Fruit fly (Drosophila melanogaster) whole organism, embryonic: ENCODE measurements around the gene CG10801.

Experiments
- Atf-2 ChIP-seq: fragments of 200-800 bp; sonication (Bioruptor generic); optimal IDR thresholded peaks from 2 replicates; lab custom pipeline; 2016; ENCODE audit warnings: missing biosample characterization, missing genetic modification characterization
- CG10274 ChIP-seq: fragments of 200-800 bp; sonication (Bioruptor generic); optimal IDR thresholded peaks from 3 replicates; lab custom pipeline; 2017; ENCODE audit warnings: missing biosample characterization, mild to moderate bottlenecking, missing genetic modification characterization
- CG10543 ChIP-seq: fragments of 200-800 bp; sonication (Bioruptor generic); optimal IDR thresholded peaks from 3 replicates; lab custom pipeline; 2017; ENCODE audit warnings: missing biosample characterization, mild to moderate bottlenecking, missing genetic modification characterization, moderate library complexity
- CG11560 ChIP-seq: fragments of 200-800 bp; sonication (Bioruptor generic); IDR thresholded peaks from 3 replicates; pipeline ENCODE4 v1.3.6; 2022; ENCODE audit warnings: missing biosample characterization, missing genetic modification characterization
- CG14014 ChIP-seq: fragments of 200-800 bp; sonication (Bioruptor generic); IDR thresholded peaks from 2 replicates; pipeline ENCODE4 v1.3.6; 2022; ENCODE audit warnings: missing biosample characterization, missing genetic modification characterization
- CG14965 ChIP-seq: fragments of 200-800 bp; sonication (Bioruptor generic); optimal IDR thresholded peaks from 2 replicates; lab custom pipeline; 2016; ENCODE audit warnings: missing biosample characterization, missing genetic modification characterization, borderline replicate concordance
- CG15073 ChIP-seq: fragments of 200-800 bp; sonication (Bioruptor generic); optimal IDR thresholded peaks from 2 replicates; lab custom pipeline; 2016; ENCODE audit warnings: missing biosample characterization, missing genetic modification characterization
- CG15479 ChIP-seq: fragments of 200-800 bp; sonication (Bioruptor generic); optimal IDR thresholded peaks from 3 replicates; lab custom pipeline; 2019; ENCODE audit warnings: missing biosample characterization, mild to moderate bottlenecking, missing genetic modification characterization, moderate library complexity
- CG17802 ChIP-seq: fragments of 200-800 bp; sonication (Bioruptor generic); optimal IDR thresholded peaks from 2 replicates; lab custom pipeline; 2018; ENCODE audit warnings: missing biosample characterization, mild to moderate bottlenecking, missing genetic modification characterization, moderate library complexity
- CG18599 ChIP-seq: fragments of 200-800 bp; sonication (Bioruptor generic); optimal IDR thresholded peaks from 3 replicates; lab custom pipeline; 2017; ENCODE audit warnings: missing biosample characterization, missing genetic modification characterization, mild to moderate bottlenecking, moderate library complexity, missing genetic modification reagents
- CG2199 ChIP-seq: fragments of 200-800 bp; sonication (Bioruptor generic); IDR thresholded peaks from 3 replicates; pipeline ENCODE4 v1.3.6; 2022; ENCODE audit warnings: missing biosample characterization, missing genetic modification characterization
- CG2889 ChIP-seq: fragments of 200-800 bp; sonication (Bioruptor generic); IDR thresholded peaks from 3 replicates; pipeline ENCODE4 v1.3.6; 2022; ENCODE audit warnings: missing biosample characterization, missing genetic modification characterization
- CG31365 ChIP-seq: fragments of 200-800 bp; sonication (Bioruptor generic); optimal IDR thresholded peaks from 2 replicates; lab custom pipeline; 2018; ENCODE audit warnings: missing biosample characterization, mild to moderate bottlenecking, missing genetic modification characterization
- CG34376 ChIP-seq: fragments of 200-800 bp; sonication (Bioruptor generic); optimal IDR thresholded peaks from 2 replicates; lab custom pipeline; 2018; ENCODE audit warnings: missing biosample characterization, mild to moderate bottlenecking, missing genetic modification characterization
- CG43689 ChIP-seq: fragments of 200-800 bp; sonication (Bioruptor generic); IDR thresholded peaks from 2 replicates; pipeline ENCODE4 v1.3.6; 2022; ENCODE audit warnings: missing biosample characterization, missing genetic modification characterization
- CG4820 ChIP-seq: fragments of 200-800 bp; sonication (Bioruptor generic); optimal IDR thresholded peaks from 3 replicates; lab custom pipeline; 2016; ENCODE audit warnings: missing biosample characterization, missing genetic modification characterization
- CG6689 ChIP-seq: fragments of 200-800 bp; sonication (Bioruptor generic); IDR thresholded peaks from 2 replicates; pipeline ENCODE4 v1.3.6; 2022; ENCODE audit warnings: missing biosample characterization, missing genetic modification characterization
- CG6854 ChIP-seq: fragments of 200-800 bp; sonication (Bioruptor generic); optimal IDR thresholded peaks from 3 replicates; lab custom pipeline; 2017; ENCODE audit warnings: missing biosample characterization, mild to moderate bottlenecking, missing genetic modification characterization
- CG8765 ChIP-seq: fragments of 200-800 bp; sonication (Bioruptor generic); IDR thresholded peaks from 2 replicates; pipeline ENCODE4 v1.3.6; 2022; ENCODE audit warnings: missing biosample characterization, missing genetic modification characterization
- CG9215 ChIP-seq: fragments of 200-800 bp; sonication (Bioruptor generic); IDR thresholded peaks from 2 replicates; pipeline ENCODE4 v1.3.6; 2022; ENCODE audit warnings: missing biosample characterization, missing genetic modification characterization
- CG9817 ChIP-seq: fragments of 200-800 bp; sonication (Bioruptor generic); optimal IDR thresholded peaks from 2 replicates; lab custom pipeline; 2018; ENCODE audit warnings: missing biosample characterization, mild to moderate bottlenecking, missing genetic modification characterization, moderate library complexity
- D ChIP-seq, 2 experiments: fragments of 200-800 bp in 1 of 2; fragments of >200 bp in 1 of 2; sonication (Bioruptor generic) in 1 of 2; optimal IDR thresholded peaks; 2 replicates in 1 of 2; 3 replicates in 1 of 2; lab custom pipeline; 2017; ENCODE audit warnings: mild to moderate bottlenecking in 1 of 2, missing biosample characterization in 1 of 2, missing genetic modification characterization in 1 of 2, missing genetic modification reagents in 1 of 2
- Deaf1 ChIP-seq: fragments of 200-800 bp; optimal IDR thresholded peaks from 3 replicates; lab custom pipeline; 2019; ENCODE audit warnings: missing biosample characterization, mild to moderate bottlenecking, missing genetic modification characterization, moderate library complexity
- Lhr ChIP-seq: fragments of 200-800 bp; sonication (Bioruptor generic); optimal IDR thresholded peaks from 3 replicates; lab custom pipeline; 2017; ENCODE audit warnings: mild to moderate bottlenecking, missing biosample characterization, missing genetic modification reagents, missing genetic modification characterization
- Lim3 ChIP-seq: fragments of 200-800 bp; sonication (Bioruptor generic); IDR thresholded peaks from 2 replicates; pipeline ENCODE4 v1.3.6; 2022; ENCODE audit warnings: missing biosample characterization, missing genetic modification characterization
- MTF-1 ChIP-seq: fragments of 200-800 bp; sonication (Bioruptor generic); optimal IDR thresholded peaks from 2 replicates; lab custom pipeline; 2018; ENCODE audit warnings: missing biosample characterization, mild to moderate bottlenecking, missing genetic modification characterization, borderline replicate concordance
- Med ChIP-seq: fragments of 200-800 bp; sonication (Bioruptor generic); peaks from one replicate; lab custom pipeline; 2016; ENCODE audit warnings: missing biosample characterization, missing genetic modification characterization, mild to moderate bottlenecking, inconsistent platforms, moderate library complexity
- Meics ChIP-seq: fragments of 200-800 bp; sonication (Bioruptor generic); optimal IDR thresholded peaks from 2 replicates; lab custom pipeline; 2017; ENCODE audit warnings: missing biosample characterization, mild to moderate bottlenecking, missing genetic modification characterization
- Mes4 ChIP-seq: fragments of 200-800 bp; sonication (Bioruptor generic); optimal IDR thresholded peaks from 2 replicates; lab custom pipeline; 2016; ENCODE audit warnings: missing biosample characterization, missing genetic modification characterization
- Myb ChIP-seq: fragments of 200-800 bp; sonication (Bioruptor generic); optimal IDR thresholded peaks from 2 replicates; lab custom pipeline; 2016; ENCODE audit warnings: missing biosample characterization, missing genetic modification characterization
- Neu2 ChIP-seq: fragments of 200-800 bp; sonication (Bioruptor generic); optimal IDR thresholded peaks from 3 replicates; lab custom pipeline; 2016; ENCODE audit warnings: missing biosample characterization, missing genetic modification characterization, borderline replicate concordance
- Scr ChIP-seq: fragments of 200-800 bp; sonication (Bioruptor generic); IDR thresholded peaks from 2 replicates; pipeline ENCODE4 v1.3.6; 2022; ENCODE audit warnings: missing biosample characterization, missing genetic modification characterization; ENCODE audit not compliant: partially characterized antibody
- bab2 ChIP-seq: fragments of 200-800 bp; sonication (Bioruptor generic); optimal IDR thresholded peaks from 2 replicates; lab custom pipeline; 2016; ENCODE audit warnings: missing biosample characterization, missing genetic modification characterization
- cas ChIP-seq: fragments of 200-800 bp; sonication (Bioruptor generic); IDR thresholded peaks from 2 replicates; pipeline ENCODE4 v1.3.6; 2022; ENCODE audit warnings: missing biosample characterization, missing genetic modification characterization
- danr ChIP-seq: fragments of 200-800 bp; sonication (Bioruptor generic); IDR thresholded peaks from 2 replicates; pipeline ENCODE4 v1.3.6; 2022; ENCODE audit warnings: missing biosample characterization, missing genetic modification characterization
- dati ChIP-seq: fragments of 200-800 bp; sonication (Bioruptor generic); IDR thresholded peaks from 2 replicates; pipeline ENCODE4 v1.3.6; 2022; ENCODE audit warnings: missing biosample characterization, missing genetic modification characterization
- dimm ChIP-seq: fragments of 200-800 bp; sonication (Bioruptor generic); IDR thresholded peaks from 2 replicates; pipeline ENCODE4 v1.3.6; 2022; ENCODE audit warnings: missing biosample characterization, missing genetic modification characterization
- ems ChIP-seq: fragments of 200-800 bp; sonication (Bioruptor generic); optimal IDR thresholded peaks from 3 replicates; lab custom pipeline; 2016; ENCODE audit warnings: missing biosample characterization, missing genetic modification characterization
- ewg ChIP-seq: fragments of 200-800 bp; sonication (Bioruptor generic); optimal IDR thresholded peaks from 3 replicates; lab custom pipeline; 2017; ENCODE audit warnings: mild to moderate bottlenecking, missing biosample characterization, missing genetic modification reagents, missing genetic modification characterization
- eyg ChIP-seq: fragments of 200-800 bp; sonication (Bioruptor generic); optimal IDR thresholded peaks from 3 replicates; lab custom pipeline; 2016; ENCODE audit warnings: missing biosample characterization, missing genetic modification characterization
- gt ChIP-seq: fragments of 200-800 bp; sonication (Bioruptor generic); IDR thresholded peaks from 2 replicates; pipeline ENCODE4 v1.3.6; 2022; ENCODE audit warnings: missing biosample characterization, missing genetic modification characterization
- hkb ChIP-seq, 2 experiments: fragments of 200-800 bp in 1 of 2; fragments of >200 bp in 1 of 2; sonication (Bioruptor generic) in 1 of 2; IDR thresholded peaks in 1 of 2; optimal IDR thresholded peaks in 1 of 2; 2 replicates each; pipeline versions ENCODE4 v1.3.6 to Lab custom; 2017 to 2022; ENCODE audit warnings: missing biosample characterization in 1 of 2, missing genetic modification characterization in 1 of 2
- ind ChIP-seq: fragments of 200-800 bp; sonication (Bioruptor generic); optimal IDR thresholded peaks from 3 replicates; lab custom pipeline; 2016; ENCODE audit warnings: missing biosample characterization, missing genetic modification characterization
- jigr1 ChIP-seq: fragments of 200-800 bp; sonication (Bioruptor generic); IDR thresholded peaks from 3 replicates; pipeline ENCODE4 v1.3.6; 2022; ENCODE audit warnings: missing biosample characterization, missing genetic modification characterization
- maf-S ChIP-seq: fragments of 200-800 bp; sonication (Bioruptor generic); optimal IDR thresholded peaks from 2 replicates; lab custom pipeline; 2016; ENCODE audit warnings: missing biosample characterization, missing genetic modification characterization
- mam ChIP-seq: fragments of 200-800 bp; sonication (Bioruptor generic); optimal IDR thresholded peaks from 3 replicates; lab custom pipeline; 2016; ENCODE audit warnings: missing biosample characterization, missing genetic modification characterization
- sug ChIP-seq: fragments of 200-800 bp; optimal IDR thresholded peaks from 2 replicates; lab custom pipeline; 2019; ENCODE audit warnings: missing biosample characterization, mild to moderate bottlenecking, missing genetic modification characterization, moderate library complexity
- zfh2 ChIP-seq: fragments of 200-800 bp; sonication (Bioruptor generic); optimal IDR thresholded peaks from 2 replicates; lab custom pipeline; 2016; ENCODE audit warnings: missing biosample characterization, missing genetic modification characterization

CG10801 gene

DNA sequence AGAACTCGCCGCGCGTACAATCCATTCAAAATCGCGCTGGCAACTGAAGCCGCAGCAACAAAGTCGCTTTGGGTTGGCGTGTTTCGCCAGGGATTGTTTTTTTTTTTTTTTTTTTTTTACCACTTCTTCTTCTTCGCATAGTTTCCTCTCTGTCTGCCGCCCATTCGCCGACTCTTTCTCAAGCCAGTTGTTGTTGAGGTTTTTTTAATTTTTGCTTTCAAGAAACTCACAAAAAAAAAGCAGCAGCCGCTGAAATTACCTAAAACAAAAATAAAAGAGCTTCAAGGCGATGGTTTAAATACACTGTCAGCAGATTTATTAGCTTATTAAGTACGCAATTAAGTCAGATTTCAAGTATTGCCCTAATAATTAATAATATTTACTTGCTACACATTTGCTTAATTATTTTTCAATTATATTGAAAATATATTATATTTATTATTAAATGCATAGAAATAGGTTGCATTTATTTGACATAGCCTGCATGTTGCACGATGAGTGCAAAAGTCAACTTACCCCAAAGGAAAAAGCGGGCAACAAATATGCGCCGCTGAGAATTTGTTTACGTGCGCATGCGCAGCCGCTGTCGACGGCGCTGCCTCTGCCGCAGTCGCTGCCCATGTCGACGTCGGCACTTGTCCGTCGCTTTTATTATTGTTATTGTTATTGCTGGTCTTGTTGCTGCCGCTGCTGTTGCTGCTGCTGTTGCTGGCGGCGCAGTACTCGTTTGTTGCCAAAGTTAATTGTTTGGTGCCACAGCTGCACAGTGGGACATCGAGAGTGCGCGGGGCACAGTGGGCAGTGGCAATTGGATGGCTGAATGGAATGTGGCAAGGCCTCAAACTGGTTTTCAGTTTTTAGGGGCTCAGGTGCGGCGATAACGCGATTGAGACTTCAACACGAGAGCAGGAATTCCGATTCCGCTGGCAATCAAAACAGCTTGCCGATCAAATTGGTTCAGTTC, 14.4 kb downstream of the CG10801 start, which contains the start of gene CG12206 (continued):
- TF ChIP-seq CG14965 (GFP tag; lab: Kevin White, UChicago) (no peak), eyg (GFP tag; lab: Kevin White, UChicago) (no peak), CG9215 (GFP tag; lab: Robert Waterston, UW) (peak; percentile 71), gt (no peak), CG18599 (GFP tag; lab: Kevin White, UChicago) (peak; percentile 73), Lim3 (GFP tag; lab: Robert Waterston, UW) (no peak), CG10274 (no peak), CG2199 (GFP tag; lab: Robert Waterston, UW) (no peak), CG15479 (GFP tag; lab: Kevin White, UChicago) (no peak), Deaf1 (tag; lab: Kevin White, UChicago) (peak; percentile 26), CG31365 (tag; lab: Kevin White, UChicago) (no peak), CG15073 (no peak), CG9817 (tag; lab: Kevin White, UChicago) (peak; percentile 46), ewg (peak; percentile 25), CG8765 (GFP tag; lab: Robert Waterston, UW) (no peak), dati (GFP tag; lab: Robert Waterston, UW) (no peak), CG6854 (peak; percentile 59), CG14014 (peak; percentile 25; the same call in 1 of the 2 replicates), CG43689 (GFP tag; lab: Robert Waterston, UW) (no peak), Med (GFP tag; lab: Kevin White, UChicago) (peak; percentile 70), dimm (GFP tag; lab: Robert Waterston, UW) (no peak), Atf-2 (GFP tag; lab: Kevin White, UChicago) (no peak), ind (peak; percentile 48), Mes4 (GFP tag; lab: Kevin White, UChicago) (no peak), cas (GFP tag; lab: Robert Waterston, UW) (no peak), maf-S (no peak), CG17802 (tag; lab: Kevin White, UChicago) (no peak), jigr1 (GFP tag; lab: Robert Waterston, UW) (no peak), bab2 (GFP tag; lab: Kevin White, UChicago) (no peak), Scr (GFP tag; lab: Robert Waterston, UW) (no peak), Myb (no peak), MTF-1 (GFP tag; lab: Kevin White, UChicago) (no peak), CG34376 (GFP tag; lab: Kevin White, UChicago) (no peak), CG4820 (GFP tag; lab: Kevin White, UChicago) (peak; percentile 2), CG11560 (tag; lab: Robert Waterston, UW) (no peak), Neu2 (GFP tag; lab: Kevin White, UChicago) (no peak), D (optimal IDR thresholded peaks at IDR 0.05; lab: Kevin White, UChicago) (no peak), D (GFP tag; optimal IDR thresholded peaks at IDR 0.05; lab: Kevin White, UChicago) (peak; percentile 33), Meics (GFP tag; lab: Kevin White, UChicago) (peak; percentile 70), danr (GFP tag; lab: Robert Waterston, UW) (no peak), sug (tag; lab: Kevin White, UChicago) (peak; percentile 39), hkb (optimal IDR thresholded peaks at IDR 0.05; lab: Kevin White, UChicago) (no peak), hkb (GFP tag; IDR thresholded peaks at IDR 0.05; lab: Robert Waterston, UW) (peak; percentile 61; the same call in 1 of the 2 replicates), zfh2 (GFP tag; lab: Kevin White, UChicago) (no peak), ems (GFP tag; lab: Kevin White, UChicago) (no peak), CG10543 (GFP tag; lab: Kevin White, UChicago) (peak; percentile 30), Lhr (no peak), CG6689 (GFP tag; lab: Robert Waterston, UW) (peak; percentile 77), CG2889 (0 out of 3 replicates have a peak, but pooled peaks have one; percentile 9), mam (GFP tag; lab: Kevin White, UChicago) (no peak)
